Fruit fly (Drosophila melanogaster): Measurements from ENCODE around the gene bip1.

The bip1 gene

DNA sequence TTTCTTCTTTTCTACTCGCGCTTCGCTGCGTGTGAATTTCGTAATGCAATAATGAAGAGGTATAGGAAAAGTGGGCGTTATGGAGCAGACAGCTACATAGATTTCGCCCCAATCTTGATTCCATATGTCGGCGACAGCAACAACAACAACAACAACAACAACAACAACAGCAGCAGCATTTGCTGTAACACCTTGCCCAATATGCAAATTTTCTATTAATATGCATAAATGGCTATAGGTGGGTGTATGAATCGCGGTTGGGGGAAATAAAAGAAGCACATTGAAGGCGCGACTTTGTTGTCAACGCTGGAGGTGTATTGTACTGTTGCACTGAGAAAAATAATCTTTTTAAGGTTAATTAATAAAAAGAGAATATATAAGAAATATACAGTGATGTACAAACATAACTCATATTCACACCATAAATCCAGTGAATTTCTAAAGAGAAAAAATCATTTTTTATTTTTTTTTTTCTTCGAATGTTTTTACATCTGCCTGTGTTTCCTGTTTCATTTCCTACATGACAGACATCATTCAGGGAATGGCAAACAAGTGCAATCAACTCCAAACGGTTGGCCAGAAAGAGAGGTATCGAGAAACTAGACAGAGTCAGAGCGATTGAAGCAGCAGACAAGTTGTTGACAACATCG is 16.9 kb downstream of the bip1 start (continued):
- TF ChIP-seq CG9727 (GFP tag; optimal IDR thresholded peaks at IDR 0.05): peak; percentile 33
- no peak for TF ChIP-seq Atf3 (GFP tag; optimal IDR thresholded peaks at IDR 0.05)
- TF ChIP-seq Hr51 (GFP tag; optimal IDR thresholded peaks at IDR 0.05): peak in 1 of 2 experiments; percentile 69
- peak; percentile 3 for TF ChIP-seq tin (GFP tag; optimal IDR thresholded peaks at IDR 0.05)
- no peak for TF ChIP-seq Adf1 (GFP tag; IDR thresholded peaks at IDR 0.05)
- no peak for TF ChIP-seq pros (GFP tag; optimal IDR thresholded peaks at IDR 0.05)
- TF ChIP-seq crol (GFP tag; IDR thresholded peaks at IDR 0.05): peak; percentile 43; the same call in 1 of the 2 replicates
- TF ChIP-seq CG4424 (GFP tag; optimal IDR thresholded peaks at IDR 0.05): peak; percentile 13
- TF ChIP-seq Atf-2 (GFP tag; optimal IDR thresholded peaks at IDR 0.05): no peak
- TF ChIP-seq CG7928 (GFP tag; optimal IDR thresholded peaks at IDR 0.05): no peak
- TF ChIP-seq CG18599 (GFP tag; optimal IDR thresholded peaks at IDR 0.05): peak; percentile 39
- TF ChIP-seq CG8388 (GFP tag; optimal IDR thresholded peaks at IDR 0.05): no peak
- TF ChIP-seq Dip3 (GFP tag; optimal IDR thresholded peaks at IDR 0.05): no peak
- TF ChIP-seq Ets97D (GFP tag; optimal IDR thresholded peaks at IDR 0.05): no peak
- no peak for TF ChIP-seq ssp (GFP tag; IDR thresholded peaks at IDR 0.05)
- TF ChIP-seq scrt (GFP tag; optimal IDR thresholded peaks at IDR 0.05): peak; percentile 1
- TF ChIP-seq bcd (GFP tag; optimal IDR thresholded peaks at IDR 0.05): no peak
- TF ChIP-seq CG2712 (tag; optimal IDR thresholded peaks at IDR 0.05): peak; percentile 37
- no peak for TF ChIP-seq CG13894 (tag; optimal IDR thresholded peaks at IDR 0.05)
- TF ChIP-seq Ets65A (GFP tag): peak; percentile 72
- no peak for TF ChIP-seq corto (GFP tag; optimal IDR thresholded peaks at IDR 0.05)
- TF ChIP-seq CG12391 (tag; optimal IDR thresholded peaks at IDR 0.05): peak; percentile 26
- no peak for TF ChIP-seq CG34376 (GFP tag; optimal IDR thresholded peaks at IDR 0.05)
- TF ChIP-seq ham (GFP tag; IDR thresholded peaks at IDR 0.05): no peak
- TF ChIP-seq HLH54F (GFP tag; optimal IDR thresholded peaks at IDR 0.05): no peak
- no peak for TF ChIP-seq Side (GFP tag; optimal IDR thresholded peaks at IDR 0.05)
- TF ChIP-seq Nf-YC (tag; optimal IDR thresholded peaks at IDR 0.05): no peak
- no peak for TF ChIP-seq CG9797 (GFP tag; optimal IDR thresholded peaks at IDR 0.05)
- no peak for TF ChIP-seq CG2889 (GFP tag; IDR thresholded peaks at IDR 0.05)
- no peak for TF ChIP-seq CG18476 (GFP tag; optimal IDR thresholded peaks at IDR 0.05)
- TF ChIP-seq CG2120 (GFP tag; optimal IDR thresholded peaks at IDR 0.05): no peak
- no peak for TF ChIP-seq prd (optimal IDR thresholded peaks at IDR 0.05)
- no peak; the same call in 2 of the 3 replicates for TF ChIP-seq prd (GFP tag; IDR thresholded peaks at IDR 0.05)
- TF ChIP-seq Ssrp (tag; optimal IDR thresholded peaks at IDR 0.05): peak; percentile 12
- TF ChIP-seq CG17385 (GFP tag; optimal IDR thresholded peaks at IDR 0.05): no peak
- no peak for TF ChIP-seq CG31224 (GFP tag; IDR thresholded peaks at IDR 0.05)
- no peak for TF ChIP-seq Camta (GFP tag; optimal IDR thresholded peaks at IDR 0.05)
- TF ChIP-seq Med (GFP tag): no peak
- TF ChIP-seq CG15514 (GFP tag; optimal IDR thresholded peaks at IDR 0.05): no peak
- no peak for TF ChIP-seq ap (GFP tag; IDR thresholded peaks at IDR 0.05)
- peak; percentile 46; the same call in 1 of the 3 replicates for TF ChIP-seq zfh1 (GFP tag; IDR thresholded peaks at IDR 0.05)
- no peak for TF ChIP-seq tio (GFP tag; optimal IDR thresholded peaks at IDR 0.05)
- peak; percentile 25; the same call in 1 of the 2 replicates for TF ChIP-seq CG10366 (GFP tag; IDR thresholded peaks at IDR 0.05)
- no peak for TF ChIP-seq Spps (tag; optimal IDR thresholded peaks at IDR 0.05)
- no peak for TF ChIP-seq Scr (GFP tag; IDR thresholded peaks at IDR 0.05; ENCODE audit: partially characterized antibody)
- TF ChIP-seq CG4360 (GFP tag; IDR thresholded peaks at IDR 0.05): peak; percentile 72
